Worm (Caenorhabditis elegans) whole organism, mixed stage, embryonic: Measurements from ENCODE around the gene F44E2.8.

Source experiments
- M03D4.4 ChIP-seq: sonication (generic microtip); optimal IDR thresholded peaks from 2 replicates; lab custom pipeline; 2017; ENCODE audit warnings: mild to moderate bottlenecking, missing genetic modification characterization, missing compliant biosample characterization
- bed-3 ChIP-seq: fragments of 200-800 bp; sonication (Bioruptor generic); optimal IDR thresholded peaks from 3 replicates; lab custom pipeline; 2018; ENCODE audit warnings: mild to moderate bottlenecking, missing genetic modification characterization, moderate library complexity, missing compliant biosample characterization
- blmp-1 ChIP-seq: fragments of 150-350 bp; optimal IDR thresholded peaks from 2 replicates; lab custom pipeline; 2014; ENCODE audit warnings: missing biosample characterization, missing genetic modification characterization
- ceh-39 ChIP-seq: fragments of 150-350 bp; optimal IDR thresholded peaks from 2 replicates; lab custom pipeline; 2014; ENCODE audit warnings: missing biosample characterization, missing genetic modification characterization
- ceh-43 ChIP-seq: fragments of 200-800 bp; sonication (Bioruptor generic); optimal IDR thresholded peaks from 2 replicates; lab custom pipeline; 2018; ENCODE audit warnings: mild to moderate bottlenecking, missing genetic modification characterization, moderate library complexity, missing compliant biosample characterization
- ceh-83 ChIP-seq: fragments of 200-800 bp; sonication (Bioruptor generic); optimal IDR thresholded peaks from 2 replicates; lab custom pipeline; 2018; ENCODE audit warnings: mild to moderate bottlenecking, missing genetic modification characterization, missing compliant biosample characterization
- ces-1 ChIP-seq: fragments of 150-350 bp; optimal IDR thresholded peaks from 2 replicates; lab custom pipeline; 2014; ENCODE audit warnings: missing biosample characterization, missing genetic modification reagents, missing genetic modification characterization
- cnd-1 ChIP-seq: fragments of 200-800 bp; sonication (Bioruptor generic); optimal IDR thresholded peaks from 2 replicates; lab custom pipeline; 2018; ENCODE audit warnings: mild to moderate bottlenecking, missing genetic modification characterization, missing compliant biosample characterization
- drap-1 ChIP-seq: fragments of 200-800 bp; sonication (Bioruptor generic); optimal IDR thresholded peaks from 3 replicates; lab custom pipeline; 2018; ENCODE audit warnings: mild to moderate bottlenecking, missing genetic modification characterization, missing compliant biosample characterization
- elt-1 ChIP-seq: sonication (generic microtip); optimal IDR thresholded peaks from 2 replicates; lab custom pipeline; 2017; ENCODE audit warnings: missing genetic modification characterization, mild to moderate bottlenecking, missing compliant biosample characterization, antibody characterized with exemption, moderate library complexity, borderline replicate concordance; ENCODE audit not compliant: insufficient read depth
- flh-1 ChIP-seq: fragments of 200-800 bp; sonication (Bioruptor generic); optimal IDR thresholded peaks from 2 replicates; lab custom pipeline; 2018; ENCODE audit warnings: mild to moderate bottlenecking, missing genetic modification characterization, moderate library complexity, missing compliant biosample characterization
- ham-2 ChIP-seq: fragments of 200-800 bp; sonication (Bioruptor generic); optimal IDR thresholded peaks from 2 replicates; lab custom pipeline; 2018; ENCODE audit warnings: mild to moderate bottlenecking, missing genetic modification characterization, missing compliant biosample characterization
- hlh-1 ChIP-seq: fragments of 150-350 bp; optimal IDR thresholded peaks from 2 replicates; lab custom pipeline; 2014; ENCODE audit warnings: missing biosample characterization, missing genetic modification reagents, missing genetic modification characterization
- lin-13 ChIP-seq: fragments of 150-350 bp; optimal IDR thresholded peaks from 2 replicates; lab custom pipeline; 2014; ENCODE audit warnings: missing biosample characterization, missing genetic modification characterization
- lin-32 ChIP-seq: fragments of 200-800 bp; sonication (Bioruptor generic); optimal IDR thresholded peaks from 2 replicates; lab custom pipeline; 2018; ENCODE audit warnings: mild to moderate bottlenecking, missing genetic modification characterization, missing compliant biosample characterization
- lsy-2 ChIP-seq: fragments of 150-350 bp; optimal IDR thresholded peaks from 2 replicates; lab custom pipeline; 2014; ENCODE audit warnings: missing biosample characterization, missing genetic modification characterization
- mab-5 ChIP-seq: fragments of 150-350 bp; optimal IDR thresholded peaks from 2 replicates; lab custom pipeline; 2014; ENCODE audit warnings: missing biosample characterization, missing genetic modification characterization
- mep-1 ChIP-seq: fragments of 150-350 bp; optimal IDR thresholded peaks from 2 replicates; lab custom pipeline; 2017; ENCODE audit warnings: missing biosample characterization, missing genetic modification reagents, missing genetic modification characterization, inconsistent platforms
- mls-2 ChIP-seq: sonication (generic microtip); optimal IDR thresholded peaks from 2 replicates; lab custom pipeline; 2016; ENCODE audit warnings: mild to moderate bottlenecking, missing genetic modification characterization, moderate library complexity, missing compliant biosample characterization
- nhr-12 ChIP-seq: fragments of 150-350 bp; optimal IDR thresholded peaks from 2 replicates; lab custom pipeline; 2014; ENCODE audit warnings: missing biosample characterization, missing genetic modification characterization
- nhr-2 ChIP-seq: fragments of 150-350 bp; optimal IDR thresholded peaks from 2 replicates; lab custom pipeline; 2014; ENCODE audit warnings: missing biosample characterization, missing genetic modification characterization
- nhr-237 ChIP-seq: fragments of 150-350 bp; optimal IDR thresholded peaks from 2 replicates; lab custom pipeline; 2014; ENCODE audit warnings: missing biosample characterization, missing genetic modification characterization
- nhr-28 ChIP-seq: fragments of 150-350 bp; optimal IDR thresholded peaks from 2 replicates; lab custom pipeline; 2014; ENCODE audit warnings: missing biosample characterization, missing genetic modification characterization
- nhr-76 ChIP-seq: sonication (generic microtip); optimal IDR thresholded peaks from 2 replicates; lab custom pipeline; 2017; ENCODE audit warnings: missing biosample characterization, missing genetic modification characterization
- pha-4 ChIP-seq: fragments of 150-350 bp; optimal IDR thresholded peaks from 2 replicates; lab custom pipeline; 2018; ENCODE audit warnings: missing biosample characterization, missing genetic modification reagents, missing genetic modification characterization
- sem-2 ChIP-seq: fragments of 200-800 bp; sonication (Bioruptor generic); optimal IDR thresholded peaks from 2 replicates; lab custom pipeline; 2018; ENCODE audit warnings: mild to moderate bottlenecking, missing genetic modification characterization, missing compliant biosample characterization
- snpc-4 ChIP-seq: fragments of 150-350 bp; optimal IDR thresholded peaks from 2 replicates; lab custom pipeline; 2014; ENCODE audit warnings: missing biosample characterization, missing genetic modification characterization
- sptf-1 ChIP-seq: sonication (generic microtip); optimal IDR thresholded peaks from 2 replicates; lab custom pipeline; 2017; ENCODE audit warnings: mild to moderate bottlenecking, missing genetic modification characterization, moderate library complexity, missing compliant biosample characterization
- tbx-8 ChIP-seq: fragments of 200-800 bp; sonication (Bioruptor generic); optimal IDR thresholded peaks from 2 replicates; lab custom pipeline; 2018; ENCODE audit warnings: mild to moderate bottlenecking, missing genetic modification characterization, moderate library complexity, missing compliant biosample characterization
- unc-120 ChIP-seq: sonication (generic microtip); optimal IDR thresholded peaks from 2 replicates; lab custom pipeline; 2017; ENCODE audit warnings: missing genetic modification characterization, missing compliant biosample characterization; ENCODE audit not compliant: poor library complexity, severe bottlenecking
- unc-39 ChIP-seq: fragments of 150-350 bp; optimal IDR thresholded peaks from 2 replicates; lab custom pipeline; 2014; ENCODE audit warnings: missing biosample characterization, missing genetic modification characterization
- unc-62 ChIP-seq: fragments of 150-350 bp; optimal IDR thresholded peaks from 2 replicates; lab custom pipeline; 2014; ENCODE audit warnings: missing biosample characterization, missing genetic modification reagents, missing genetic modification characterization
- zip-8 ChIP-seq: fragments of 150-350 bp; optimal IDR thresholded peaks from 2 replicates; lab custom pipeline; 2014; ENCODE audit warnings: missing biosample characterization, missing genetic modification characterization
- ztf-11 ChIP-seq: fragments of 150-350 bp; optimal IDR thresholded peaks from 2 replicates; lab custom pipeline; 2014; ENCODE audit warnings: missing biosample characterization, missing genetic modification characterization

Gene F44E2.8

DNA sequence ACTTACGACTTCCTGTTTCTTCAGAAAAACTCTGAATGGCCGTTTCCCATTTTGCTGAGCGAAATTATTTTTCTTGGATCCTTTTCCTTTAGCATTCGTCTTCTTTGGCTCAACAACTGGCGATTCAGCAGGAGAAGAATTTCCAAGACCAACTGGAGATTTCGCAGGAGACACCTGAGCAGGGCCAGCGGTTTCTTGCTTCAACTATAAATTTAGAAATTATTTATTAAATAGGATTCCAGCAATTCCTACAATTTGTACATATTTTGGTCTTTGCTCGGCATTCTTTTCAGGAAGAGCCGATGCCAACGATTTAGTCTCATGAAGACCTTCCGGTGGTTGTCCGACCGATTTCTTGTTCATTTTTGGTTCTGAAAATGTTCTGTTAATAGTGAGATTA is at the start of gene F44E2.8:
F44E2.8 (minus strand) TSS at position 371 of the 400 bp plus-strand sequence.
- TF ChIP-seq lsy-2 (tag; lab: Kevin White, UChicago) (no peak), zip-8 (no peak), mep-1 (tag; lab: Kevin White, UChicago) (no peak), lin-32 (no peak), nhr-28 (no peak), cnd-1 (tag; lab: Kevin White, UChicago) (no peak), ceh-43 (GFP tag; lab: Kevin White, UChicago) (no peak), mls-2 (no peak), flh-1 (GFP tag; lab: Kevin White, UChicago) (no peak), mab-5 (no peak), hlh-1 (tag; lab: Kevin White, UChicago) (no peak), nhr-237 (no peak), ceh-83 (no peak), ceh-39 (tag; lab: Kevin White, UChicago) (no peak), drap-1 (no peak), snpc-4 (no peak), lin-13 (tag; lab: Kevin White, UChicago) (no peak)
- TF ChIP-seq, all 35 proteins: peak for 0

DNA sequence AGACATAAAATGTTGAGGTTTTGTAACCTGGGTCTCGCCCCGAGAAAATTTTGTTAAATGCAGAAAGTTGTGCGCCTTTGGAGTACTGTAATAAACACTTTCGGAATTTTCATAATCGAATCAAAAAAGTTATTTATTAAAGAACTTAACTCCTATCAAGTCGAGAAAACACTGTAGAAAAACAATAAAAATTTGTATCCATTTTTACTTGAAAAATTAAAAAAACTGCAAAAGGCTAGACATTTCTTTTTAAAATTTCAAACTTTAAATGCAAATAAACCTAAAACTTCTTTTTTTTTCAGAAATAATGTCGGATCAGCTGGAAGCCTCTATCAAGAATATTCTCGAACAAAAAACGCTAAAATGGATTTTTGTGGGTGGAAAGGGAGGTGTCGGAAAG is 45.1 kb upstream of the F44E2.8 start, which contains the start of gene asna-1:
asna-1 (plus strand) TSS at position 301 of the 400 bp plus-strand sequence.
- no peak for TF ChIP-seq hlh-1 (tag; lab: Kevin White, UChicago)
- no peak for TF ChIP-seq blmp-1 (tag; lab: Kevin White, UChicago)
- no peak for TF ChIP-seq sptf-1 (tag; lab: Kevin White, UChicago)
- TF ChIP-seq unc-39 (tag; lab: Kevin White, UChicago), result no peak
- no peak for TF ChIP-seq flh-1 (GFP tag; lab: Kevin White, UChicago)
- TF ChIP-seq ceh-39 (tag; lab: Kevin White, UChicago), result no peak
- no peak for TF ChIP-seq ham-2 (GFP tag; lab: Kevin White, UChicago)
- no peak for TF ChIP-seq M03D4.4
- no peak for TF ChIP-seq tbx-8 (GFP tag; lab: Kevin White, UChicago)
- TF ChIP-seq bed-3 (GFP tag; lab: Kevin White, UChicago), result no peak
- TF ChIP-seq elt-1 (tag; lab: Kevin White, UChicago), result no peak
- no peak for TF ChIP-seq lsy-2 (tag; lab: Kevin White, UChicago)
- no peak for TF ChIP-seq ztf-11 (tag; lab: Kevin White, UChicago)
- TF ChIP-seq nhr-12 (tag; lab: Kevin White, UChicago), result no peak
- TF ChIP-seq drap-1, result no peak
- no peak for TF ChIP-seq lin-13 (tag; lab: Kevin White, UChicago)
- TF ChIP-seq, all 35 proteins: peak for 0

DNA sequence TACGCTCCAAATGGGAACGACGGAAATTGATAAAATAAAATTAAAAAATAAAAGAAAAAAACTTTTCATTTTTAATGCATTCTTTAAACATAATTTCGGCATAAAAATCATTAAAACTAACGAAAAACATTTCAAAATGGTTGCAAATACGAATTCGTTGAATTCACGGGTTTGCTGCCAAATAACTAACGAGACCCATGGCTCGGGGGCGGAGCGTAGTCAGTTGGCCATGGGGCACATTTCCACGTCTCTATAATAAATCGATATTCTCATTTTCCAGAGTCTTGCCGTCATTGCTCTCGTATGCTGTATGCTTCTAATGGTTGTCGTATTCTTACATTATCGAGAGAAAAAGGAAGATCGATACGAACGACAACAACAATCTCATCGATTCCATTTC is 43.8 kb upstream of the F44E2.8 start, which contains the start of gene ZK637.4:
ZK637.4 (plus strand) TSS at position 301 of the 400 bp plus-strand sequence.
- TF ChIP-seq tbx-8 (GFP tag; lab: Kevin White, UChicago) (no peak), mab-5 (no peak), ceh-43 (GFP tag; lab: Kevin White, UChicago) (no peak), unc-39 (tag; lab: Kevin White, UChicago) (no peak), nhr-237 (no peak), hlh-1 (tag; lab: Kevin White, UChicago) (no peak), lin-13 (tag; lab: Kevin White, UChicago) (no peak), mls-2 (no peak), ceh-83 (no peak)

DNA sequence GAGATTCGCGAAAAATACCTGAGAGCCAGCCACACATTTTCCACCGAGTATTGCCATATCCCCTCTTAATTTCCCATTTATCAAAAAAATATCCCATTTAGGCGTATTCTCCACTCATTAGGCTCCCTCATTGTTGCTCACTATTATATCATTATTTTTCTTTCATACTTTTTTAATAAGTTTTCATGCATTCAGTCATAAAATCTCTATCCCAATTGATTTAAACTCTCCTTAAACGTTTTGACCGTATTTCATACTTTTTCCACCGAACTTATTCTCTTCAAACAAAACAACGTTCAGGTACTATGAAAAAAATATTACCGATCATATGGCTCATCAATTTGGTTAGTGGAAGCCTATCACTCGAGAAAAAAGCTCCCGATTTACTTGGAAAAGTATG is 40.3 kb upstream of the F44E2.8 start, which contains the start of gene lnkn-1:
lnkn-1 (plus strand) TSS at position 301 of the 400 bp plus-strand sequence.
- no peak for TF ChIP-seq snpc-4
- TF ChIP-seq ces-1 (GFP tag; lab: Kevin White, UChicago), result no peak
- TF ChIP-seq nhr-2 (tag; lab: Kevin White, UChicago), result no peak
- no peak for TF ChIP-seq nhr-237
- no peak for TF ChIP-seq unc-62 (GFP tag; lab: Kevin White, UChicago)
- no peak for TF ChIP-seq M03D4.4
- no peak for TF ChIP-seq drap-1
- TF ChIP-seq blmp-1 (tag; lab: Kevin White, UChicago), result no peak
- no peak for TF ChIP-seq nhr-76 (tag; lab: Kevin White, UChicago)

DNA sequence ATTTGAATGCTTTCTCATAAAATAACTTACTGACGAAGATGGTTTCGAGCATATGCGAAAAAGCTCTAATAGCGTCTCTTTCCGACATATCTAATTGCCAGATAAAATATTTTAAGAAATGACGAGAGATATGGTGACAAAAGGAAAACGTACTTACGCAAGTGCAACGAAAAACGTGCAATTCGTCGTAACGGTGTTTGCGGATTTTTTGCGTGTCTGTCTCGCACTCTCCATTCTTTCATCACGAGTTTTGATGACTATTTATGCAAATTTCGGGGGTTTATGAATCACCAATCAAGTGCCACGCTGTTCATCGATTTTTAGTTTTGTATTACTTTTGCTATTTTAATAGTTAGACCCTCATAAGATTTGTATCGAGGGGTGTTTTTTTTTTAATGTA is 39.3 kb upstream of the F44E2.8 start, which contains the start of gene ZK637.14:
ZK637.14 (minus strand) TSS at position 201 of the 400 bp plus-strand sequence.
- TF ChIP-seq nhr-76 (tag; lab: Kevin White, UChicago), result no peak
- no peak for TF ChIP-seq sem-2 (GFP tag; lab: Kevin White, UChicago)
- TF ChIP-seq pha-4 (tag; lab: Kevin White, UChicago), result peak; percentile 56
- no peak for TF ChIP-seq zip-8
- TF ChIP-seq lin-13 (tag; lab: Kevin White, UChicago), result peak; percentile 25
- peak; percentile 54 for TF ChIP-seq unc-120 (tag; lab: Kevin White, UChicago)
- TF ChIP-seq mep-1 (tag; lab: Kevin White, UChicago), result peak; percentile 42
- no peak for TF ChIP-seq mls-2
- no peak for TF ChIP-seq M03D4.4
- peak; percentile 30 for TF ChIP-seq nhr-237
- no peak for TF ChIP-seq hlh-1 (tag; lab: Kevin White, UChicago)
- TF ChIP-seq nhr-2 (tag; lab: Kevin White, UChicago), result no peak
- TF ChIP-seq elt-1 (tag; lab: Kevin White, UChicago), result no peak
- TF ChIP-seq sptf-1 (tag; lab: Kevin White, UChicago), result no peak
- TF ChIP-seq ces-1 (GFP tag; lab: Kevin White, UChicago), result peak; percentile 76
- no peak for TF ChIP-seq blmp-1 (tag; lab: Kevin White, UChicago)
- TF ChIP-seq cnd-1 (tag; lab: Kevin White, UChicago), result no peak
- TF ChIP-seq ceh-43 (GFP tag; lab: Kevin White, UChicago), result no peak
- no peak for TF ChIP-seq tbx-8 (GFP tag; lab: Kevin White, UChicago)
- no peak for TF ChIP-seq nhr-12 (tag; lab: Kevin White, UChicago)
- TF ChIP-seq unc-62 (GFP tag; lab: Kevin White, UChicago), result no peak
- no peak for TF ChIP-seq drap-1
- peak; percentile 57 for TF ChIP-seq lsy-2 (tag; lab: Kevin White, UChicago)
- no peak for TF ChIP-seq unc-39 (tag; lab: Kevin White, UChicago)
- TF ChIP-seq mab-5, result no peak
- TF ChIP-seq ham-2 (GFP tag; lab: Kevin White, UChicago), result no peak
- TF ChIP-seq bed-3 (GFP tag; lab: Kevin White, UChicago), result no peak
- no peak for TF ChIP-seq lin-32
